Worm (Caenorhabditis elegans): ENCODE results near the gene cest-12.

DNA sequence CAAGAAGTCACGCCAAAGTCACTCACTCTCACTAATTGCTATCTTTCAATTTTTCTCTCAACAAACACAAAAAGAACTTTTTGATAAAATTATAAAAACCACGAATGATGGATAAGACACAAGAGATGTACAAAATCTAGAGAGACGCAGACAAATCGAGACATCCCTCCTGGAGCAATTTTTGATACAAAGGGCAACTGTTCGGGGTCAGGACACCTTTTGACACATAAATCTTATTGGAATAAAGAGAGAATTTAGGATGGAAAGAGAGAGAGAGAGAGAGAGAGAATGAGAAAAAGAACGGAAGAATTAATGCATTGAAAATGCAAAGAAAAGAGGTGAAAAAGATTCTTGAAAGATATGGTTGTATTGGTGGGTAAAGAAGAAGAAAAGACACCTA, 29.8 kb upstream of the cest-12 start:
- TF ChIP-seq nhr-12 (tag; optimal IDR thresholded peaks at IDR 0.05) (no peak), ztf-4 (tag; optimal IDR thresholded peaks at IDR 0.05) (no peak), aly-2 (tag; optimal IDR thresholded peaks at IDR 0.05) (no peak), nhr-77 (tag; optimal IDR thresholded peaks at IDR 0.05) (no peak), ztf-11 (tag; optimal IDR thresholded peaks at IDR 0.05) (no peak), elt-1 (tag; optimal IDR thresholded peaks at IDR 0.05) (no peak)

Data from whole organism, L2 larva.